Worm (Caenorhabditis elegans): Measurements from ENCODE around the gene C06B8.2.

- TF ChIP-seq T23F11.4 (GFP tag; optimal IDR thresholded peaks at IDR 0.05) = no peak
- TF ChIP-seq pha-4 (tag; optimal IDR thresholded peaks at IDR 0.05) = no peak
Observed at ce11 chrV:15480505-15481075, 2.0 kb upstream of the C06B8.2 start.

Data from whole organism, late embryonic.